Worm (Caenorhabditis elegans): ENCODE measurements around the gene pmp-2.

- TF ChIP-seq unc-62 (GFP tag; optimal IDR thresholded peaks at IDR 0.05): no peak
- TF ChIP-seq mef-2 (tag; optimal IDR thresholded peaks at IDR 0.05): no peak
- TF ChIP-seq nhr-85 (tag): peak; percentile 87
- no peak for TF ChIP-seq unc-98 (GFP tag; IDR thresholded peaks at IDR 0.05)
- TF ChIP-seq ztf-11 (tag; optimal IDR thresholded peaks at IDR 0.05): no peak
- TF ChIP-seq C16A3.4 (tag; optimal IDR thresholded peaks at IDR 0.05): peak; percentile 70
- TF ChIP-seq nhr-20 (tag; optimal IDR thresholded peaks at IDR 0.05): peak; percentile 81
- TF ChIP-seq vab-15 (tag; optimal IDR thresholded peaks at IDR 0.05): no peak
- TF ChIP-seq elt-3 (tag; optimal IDR thresholded peaks at IDR 0.05): peak in 1 of 6 experiments; percentile 21
- peak; percentile 49 for TF ChIP-seq ama-1 (optimal IDR thresholded peaks at IDR 0.05)
Observed at ce11 chrII:6891176-6891575, 3.6 kb upstream of the pmp-2 start.
